Worm (Caenorhabditis elegans): ENCODE results near the gene B0496.11.
A peak's percentile ranks its signal among the peaks of the same experiment; 100 is the strongest.

DNA sequence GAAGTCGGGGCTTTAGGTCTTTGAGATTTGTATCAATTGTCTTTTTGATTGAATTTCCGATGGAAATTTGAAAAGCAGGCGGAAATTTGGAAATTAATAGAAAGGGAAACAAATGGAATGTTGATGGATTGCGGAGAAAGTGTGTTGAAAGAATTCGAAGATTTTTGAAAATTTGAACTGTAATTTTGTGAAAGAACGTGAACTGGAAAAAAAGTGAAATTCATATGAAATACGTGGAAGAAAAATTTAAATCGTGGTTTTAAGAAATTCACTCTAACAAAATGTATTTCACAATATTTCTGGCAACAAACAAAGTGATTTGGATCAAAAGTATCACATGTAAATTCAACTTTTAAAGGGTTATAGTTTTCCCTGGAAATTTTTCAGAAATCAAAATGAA is 12.2 kb upstream of the B0496.11 start, which contains the start of gene B0496.1:
- no peak for TF ChIP-seq ztf-11 (tag; optimal IDR thresholded peaks at IDR 0.05)
- TF ChIP-seq fkh-10 (GFP tag; optimal IDR thresholded peaks at IDR 0.05): no peak
- no peak for TF ChIP-seq fos-1 (tag; optimal IDR thresholded peaks at IDR 0.05)
- peak; percentile 41 for TF ChIP-seq blmp-1 (tag; optimal IDR thresholded peaks at IDR 0.05)
- TF ChIP-seq lin-39 (tag; optimal IDR thresholded peaks at IDR 0.05): no peak
- no peak for TF ChIP-seq elt-3 (tag; optimal IDR thresholded peaks at IDR 0.05)
- TF ChIP-seq C16A3.4 (tag; optimal IDR thresholded peaks at IDR 0.05): no peak
- TF ChIP-seq ceh-63 (GFP tag; optimal IDR thresholded peaks at IDR 0.05): no peak
- no peak for TF ChIP-seq ces-1 (GFP tag; optimal IDR thresholded peaks at IDR 0.05)
- no peak for TF ChIP-seq unc-130 (tag; optimal IDR thresholded peaks at IDR 0.05)
- TF ChIP-seq mab-9 (GFP tag; IDR thresholded peaks at IDR 0.05): no peak
- no peak for TF ChIP-seq hpl-2 (GFP tag; optimal IDR thresholded peaks at IDR 0.05)
- no peak for TF ChIP-seq skn-1 (tag; optimal IDR thresholded peaks at IDR 0.05)
- TF ChIP-seq isw-1 (GFP tag; IDR thresholded peaks at IDR 0.05): no peak
